Worm (Caenorhabditis elegans) whole organism, midembryonic: ENCODE results near the gene Y75B8A.28.

Experiments
- T22C8.4 ChIP-seq: fragments of 200-800 bp; sonication (Bioruptor generic); IDR thresholded peaks from 2 replicates; pipeline ENCODE4 v1.3.6; 2022; ENCODE audit warnings: missing genetic modification characterization, missing compliant biosample characterization
- cog-1 ChIP-seq: sonication (generic microtip); optimal IDR thresholded peaks from 2 replicates; lab custom pipeline; 2016; ENCODE audit warnings: missing genetic modification characterization, missing compliant biosample characterization
- flt-1 ChIP-seq: fragments of 200-800 bp; sonication (Bioruptor generic); IDR thresholded peaks from 2 replicates; pipeline ENCODE4 v1.3.6; 2022; ENCODE audit warnings: missing genetic modification characterization, missing compliant biosample characterization
- klf-2 ChIP-seq: fragments of 200-800 bp; sonication (Bioruptor generic); conservative IDR thresholded peaks from 2 replicates; pipeline ENCODE4 v1.3.6; 2022; ENCODE audit warnings: missing genetic modification reagents, missing genetic modification characterization, missing compliant biosample characterization
- med-1 ChIP-seq: sonication (generic microtip); optimal IDR thresholded peaks from 2 replicates; lab custom pipeline; 2017; ENCODE audit warnings: missing genetic modification characterization, mild to moderate bottlenecking, missing compliant biosample characterization, antibody characterized with exemption, missing genetic modification reagents; ENCODE audit not compliant: insufficient read depth
- ref-1 ChIP-seq: fragments of 200-800 bp; sonication (Bioruptor generic); conservative IDR thresholded peaks from 2 replicates; pipeline ENCODE4 v1.3.6; 2022; ENCODE audit warnings: missing genetic modification reagents, missing genetic modification characterization, missing compliant biosample characterization
- tab-1 ChIP-seq: fragments of 200-800 bp; sonication (Bioruptor generic); IDR thresholded peaks from 2 replicates; pipeline ENCODE4 v1.3.6; 2022; ENCODE audit warnings: missing genetic modification characterization, missing compliant biosample characterization
- ztf-23 ChIP-seq: fragments of 200-800 bp; sonication (Bioruptor generic); IDR thresholded peaks from 2 replicates; pipeline ENCODE4 v1.3.6; 2022; ENCODE audit warnings: missing genetic modification reagents, missing genetic modification characterization, missing compliant biosample characterization
- ztf-29 ChIP-seq: fragments of 200-800 bp; sonication (Bioruptor generic); IDR thresholded peaks from 2 replicates; pipeline ENCODE4 v1.3.6; 2022; ENCODE audit warnings: missing genetic modification reagents, missing genetic modification characterization, missing compliant biosample characterization

Y75B8A.28 gene

DNA sequence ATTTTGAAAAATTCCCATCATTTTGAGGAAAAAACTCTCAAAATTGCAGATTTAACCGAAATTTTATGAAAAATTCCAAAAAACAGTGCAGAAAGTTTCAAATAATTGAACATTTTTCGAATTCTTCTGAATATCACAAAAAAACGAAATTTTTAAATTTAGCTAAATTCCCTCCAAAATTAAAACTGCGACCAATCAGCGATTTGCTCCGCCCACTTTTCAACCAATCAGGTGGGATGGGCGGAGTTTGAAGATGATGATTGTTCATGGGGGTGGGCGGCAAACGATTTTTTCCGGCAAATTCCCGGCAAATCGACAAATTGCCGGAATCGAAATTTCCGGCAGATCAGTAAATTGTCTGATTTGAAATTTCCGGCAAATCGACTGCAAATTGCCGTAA is 15.4 kb downstream of the Y75B8A.28 start:
- no peak for TF ChIP-seq med-1 (GFP tag; lab: Kevin White, UChicago)
- TF ChIP-seq tab-1 (GFP tag; lab: Robert Waterston, UW), result no peak
- no peak for TF ChIP-seq T22C8.4 (GFP tag; lab: Robert Waterston, UW)
- no peak for TF ChIP-seq ztf-23 (GFP tag; lab: Robert Waterston, UW)
- no peak for TF ChIP-seq cog-1
- TF ChIP-seq ref-1 (GFP tag; lab: Robert Waterston, UW), result no peak
- no peak for TF ChIP-seq ztf-29 (GFP tag; lab: Robert Waterston, UW)
- TF ChIP-seq klf-2 (GFP tag; lab: Robert Waterston, UW), result no peak
- TF ChIP-seq flt-1 (GFP tag; lab: Robert Waterston, UW), result no peak

DNA sequence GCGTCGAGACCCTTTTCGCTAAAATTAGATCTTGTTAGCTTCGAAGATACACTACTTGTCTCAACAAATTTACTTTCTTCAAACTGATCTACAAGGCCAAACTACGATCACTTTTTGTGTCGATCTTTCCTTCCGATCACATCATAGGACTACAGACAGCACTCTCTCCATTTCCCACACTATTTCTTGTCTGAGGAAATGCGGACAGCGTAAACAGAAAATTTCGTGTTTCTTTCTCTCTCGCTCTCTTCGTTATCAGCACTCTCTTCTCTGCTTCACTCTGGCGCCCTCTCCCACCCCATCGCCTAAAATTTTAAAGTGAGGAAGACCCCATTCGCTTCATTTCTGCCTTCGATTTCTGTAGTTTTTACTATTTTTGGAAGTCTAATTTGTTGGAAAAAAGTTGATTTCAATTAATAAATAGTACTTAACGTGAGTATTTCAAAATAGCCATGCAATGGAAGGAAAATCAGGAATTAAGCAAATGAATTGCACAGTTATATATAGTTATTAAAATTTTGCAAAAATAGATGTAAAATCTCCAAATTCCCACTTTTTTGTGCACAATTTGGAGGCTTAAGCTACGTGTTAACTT is 16.6 kb downstream of the Y75B8A.28 start:
- TF ChIP-seq T22C8.4 (GFP tag; lab: Robert Waterston, UW) (no peak), ref-1 (GFP tag; lab: Robert Waterston, UW) (no peak), cog-1 (no peak), ztf-29 (GFP tag; lab: Robert Waterston, UW) (no peak; the same call in 1 of the 2 replicates), med-1 (GFP tag; lab: Kevin White, UChicago) (no peak), tab-1 (GFP tag; lab: Robert Waterston, UW) (no peak), flt-1 (GFP tag; lab: Robert Waterston, UW) (no peak), ztf-23 (GFP tag; lab: Robert Waterston, UW) (no peak), klf-2 (GFP tag; lab: Robert Waterston, UW) (no peak)

DNA sequence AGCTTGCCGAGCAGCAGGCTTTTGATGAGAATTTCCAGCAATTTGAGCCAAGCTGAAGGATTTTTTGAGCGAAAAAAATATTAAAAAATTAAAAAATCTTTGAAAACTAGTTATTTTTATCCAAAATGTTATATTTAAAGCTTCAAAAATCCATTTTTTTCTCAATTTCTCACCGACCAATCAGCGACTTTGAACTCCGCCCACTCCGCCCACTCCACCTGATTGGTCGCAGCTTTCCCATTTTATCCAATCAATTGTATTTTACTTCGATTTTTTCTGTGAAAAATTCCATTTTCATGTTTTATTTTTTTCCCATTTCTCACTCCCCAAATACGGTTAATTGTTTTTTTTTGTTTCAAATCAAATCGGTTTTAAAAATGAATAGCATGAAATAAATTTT is 26.1 kb downstream of the Y75B8A.28 start:
- TF ChIP-seq flt-1 (GFP tag; lab: Robert Waterston, UW) (no peak), T22C8.4 (GFP tag; lab: Robert Waterston, UW) (no peak), ztf-29 (GFP tag; lab: Robert Waterston, UW) (no peak), cog-1 (no peak), med-1 (GFP tag; lab: Kevin White, UChicago) (no peak), klf-2 (GFP tag; lab: Robert Waterston, UW) (no peak), ref-1 (GFP tag; lab: Robert Waterston, UW) (no peak), ztf-23 (GFP tag; lab: Robert Waterston, UW) (no peak), tab-1 (GFP tag; lab: Robert Waterston, UW) (no peak)

DNA sequence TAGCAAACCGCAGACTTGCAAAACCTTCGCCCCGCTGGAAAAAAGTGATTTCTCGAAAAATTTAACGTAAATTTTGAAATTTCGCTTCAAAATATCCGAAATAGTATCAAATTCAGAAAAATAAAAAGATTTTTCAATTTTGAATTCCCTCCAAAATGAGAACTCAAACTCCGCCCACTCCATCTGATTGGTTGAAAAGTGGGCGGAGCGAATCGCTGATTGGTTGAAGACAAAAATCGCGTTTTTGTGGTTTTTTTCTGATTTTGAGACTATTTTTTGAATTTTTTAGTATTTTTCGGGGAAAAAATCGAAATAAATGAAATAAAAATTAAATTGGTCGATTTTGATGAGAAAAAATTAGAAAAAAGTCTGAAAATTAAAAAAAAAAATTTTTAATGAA is 30.1 kb downstream of the Y75B8A.28 start:
- TF ChIP-seq ztf-29 (GFP tag; lab: Robert Waterston, UW), result no peak
- no peak for TF ChIP-seq ref-1 (GFP tag; lab: Robert Waterston, UW)
- no peak for TF ChIP-seq T22C8.4 (GFP tag; lab: Robert Waterston, UW)
- TF ChIP-seq ztf-23 (GFP tag; lab: Robert Waterston, UW), result no peak
- no peak for TF ChIP-seq cog-1

DNA sequence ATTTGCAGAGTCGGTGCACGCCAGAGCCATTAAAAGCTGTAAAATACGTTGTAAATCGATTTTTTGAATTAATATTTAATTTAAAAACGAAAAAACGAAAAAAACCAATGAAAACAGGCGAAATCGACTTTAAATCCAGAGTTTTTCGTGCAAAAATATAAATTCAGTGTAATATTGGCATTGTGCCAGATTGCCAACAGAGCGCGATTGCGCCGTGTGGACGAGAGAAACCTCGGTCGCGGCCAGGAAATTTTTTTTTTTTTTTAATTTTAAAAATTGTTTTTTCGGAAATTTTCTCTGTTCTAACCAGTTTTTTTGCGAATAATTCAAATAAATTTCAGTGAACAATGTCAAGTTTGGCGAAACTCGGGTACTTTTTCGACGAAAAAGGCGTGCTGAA is 32.4 kb downstream of the Y75B8A.28 start, which contains the start of the genes pph-4.1 and Y75B8A.31:
Gene pph-4.1 (minus strand): TSS at position 36 of the 400 bp plus-strand sequence.
Gene Y75B8A.31 (plus strand): TSS at position 342 of the 400 bp plus-strand sequence.
- no peak for TF ChIP-seq ref-1 (GFP tag; lab: Robert Waterston, UW)
- TF ChIP-seq flt-1 (GFP tag; lab: Robert Waterston, UW), result peak; percentile 76; the same call in 1 of the 2 replicates
- no peak for TF ChIP-seq ztf-29 (GFP tag; lab: Robert Waterston, UW)
- TF ChIP-seq tab-1 (GFP tag; lab: Robert Waterston, UW), result no peak
- peak; percentile 69; the same call in 1 of the 2 replicates for TF ChIP-seq ztf-23 (GFP tag; lab: Robert Waterston, UW)
- peak; percentile 54 for TF ChIP-seq cog-1
- no peak for TF ChIP-seq T22C8.4 (GFP tag; lab: Robert Waterston, UW)
- 0 out of 2 replicates have a peak, but pooled peaks have one; percentile 55 for TF ChIP-seq klf-2 (GFP tag; lab: Robert Waterston, UW)
- TF ChIP-seq med-1 (GFP tag; lab: Kevin White, UChicago), result no peak

DNA sequence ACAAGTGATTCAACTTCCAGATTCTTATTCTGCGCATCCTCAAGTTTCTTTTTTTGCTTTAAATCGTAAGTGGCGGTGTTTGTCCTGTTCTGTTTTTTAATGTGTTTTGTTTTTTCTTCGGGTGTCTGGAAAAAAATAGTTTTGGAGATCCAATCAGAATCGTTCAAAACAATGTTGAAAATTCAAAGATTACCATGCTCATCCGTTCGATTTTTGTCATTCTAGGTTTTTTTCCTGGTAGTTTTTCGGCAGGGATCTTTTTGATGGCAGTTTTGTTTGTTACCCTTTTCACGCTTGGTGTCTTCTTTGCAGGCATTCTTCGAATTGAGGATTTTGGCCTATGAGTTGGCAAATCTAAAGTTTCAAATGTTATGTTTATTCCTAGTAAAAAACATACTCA is 37.7 kb downstream of the Y75B8A.28 start:
- TF ChIP-seq med-1 (GFP tag; lab: Kevin White, UChicago), result no peak
- no peak for TF ChIP-seq ztf-23 (GFP tag; lab: Robert Waterston, UW)
- no peak for TF ChIP-seq ztf-29 (GFP tag; lab: Robert Waterston, UW)
- TF ChIP-seq flt-1 (GFP tag; lab: Robert Waterston, UW), result no peak
- TF ChIP-seq cog-1, result no peak
- TF ChIP-seq tab-1 (GFP tag; lab: Robert Waterston, UW), result no peak
- TF ChIP-seq klf-2 (GFP tag; lab: Robert Waterston, UW), result no peak
- no peak for TF ChIP-seq ref-1 (GFP tag; lab: Robert Waterston, UW)
- TF ChIP-seq T22C8.4 (GFP tag; lab: Robert Waterston, UW), result no peak

DNA sequence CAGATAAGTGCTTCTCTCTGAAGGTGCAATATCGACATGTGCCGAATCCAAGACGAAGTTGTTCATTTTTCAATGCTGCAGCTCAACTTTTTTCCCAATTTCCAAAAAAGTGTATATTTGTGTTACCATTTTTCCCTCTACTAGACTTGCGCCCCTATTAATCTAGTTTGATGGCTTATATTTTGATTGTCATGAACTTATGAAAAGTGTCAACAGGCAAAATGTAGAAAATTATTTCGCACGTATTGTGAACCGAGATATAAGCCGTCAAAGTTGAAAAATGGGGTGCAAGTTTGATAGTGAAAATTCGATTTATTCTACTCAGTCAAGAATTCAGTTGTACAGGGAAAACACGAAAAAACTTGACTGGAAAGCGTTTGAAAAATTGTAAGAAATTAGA is 39.6 kb downstream of the Y75B8A.28 start, which contains the start of gene Y75B8A.32:
Gene Y75B8A.32 (minus strand): TSS at position 101 of the 400 bp plus-strand sequence.
- TF ChIP-seq ztf-29 (GFP tag; lab: Robert Waterston, UW) (no peak), T22C8.4 (GFP tag; lab: Robert Waterston, UW) (no peak), med-1 (GFP tag; lab: Kevin White, UChicago) (no peak), tab-1 (GFP tag; lab: Robert Waterston, UW) (no peak), cog-1 (no peak), klf-2 (GFP tag; lab: Robert Waterston, UW) (no peak), ztf-23 (GFP tag; lab: Robert Waterston, UW) (no peak), flt-1 (GFP tag; lab: Robert Waterston, UW) (no peak), ref-1 (GFP tag; lab: Robert Waterston, UW) (no peak)

DNA sequence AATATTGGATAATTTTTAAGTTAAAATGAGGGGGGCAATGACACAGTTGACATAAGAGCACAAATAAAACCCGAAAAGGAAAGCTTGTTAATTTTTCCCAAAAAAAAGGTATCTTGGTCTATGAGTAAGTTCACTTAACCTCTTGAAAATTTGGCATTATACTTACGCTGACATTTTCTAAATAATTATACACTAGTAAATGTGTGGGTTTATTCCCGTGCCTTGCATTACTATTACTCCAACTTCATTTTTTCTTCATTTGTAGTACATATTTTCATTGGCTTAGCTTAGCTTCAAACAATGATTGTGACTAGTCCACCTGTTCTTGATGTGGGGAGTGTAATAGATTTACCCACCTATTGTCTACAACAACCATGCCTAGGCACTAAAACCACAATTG is 40.4 kb downstream of the Y75B8A.28 start, which contains the start of gene Y75B8A.34:
Gene Y75B8A.34 (plus strand): TSS at position 301 of the 400 bp plus-strand sequence.
- TF ChIP-seq T22C8.4 (GFP tag; lab: Robert Waterston, UW) (no peak), tab-1 (GFP tag; lab: Robert Waterston, UW) (no peak), klf-2 (GFP tag; lab: Robert Waterston, UW) (no peak), ztf-29 (GFP tag; lab: Robert Waterston, UW) (no peak), flt-1 (GFP tag; lab: Robert Waterston, UW) (no peak), ztf-23 (GFP tag; lab: Robert Waterston, UW) (no peak), ref-1 (GFP tag; lab: Robert Waterston, UW) (no peak), med-1 (GFP tag; lab: Kevin White, UChicago) (no peak), cog-1 (no peak)
